Worm (Caenorhabditis elegans): ENCODE measurements around the gene lin-33.
A peak's percentile ranks its signal among the peaks of the same experiment; 100 is the strongest.

lin-33 gene

ce11 chrIV:5973947-5974495 is 43.6 kb downstream of the lin-33 start:
- TF ChIP-seq mdl-1 (tag; optimal IDR thresholded peaks at IDR 0.05) (peak in 1 of 2 experiments; percentile 3), nhr-12 (tag; optimal IDR thresholded peaks at IDR 0.05) (no peak), unc-98 (GFP tag; IDR thresholded peaks at IDR 0.05) (no peak), pag-3 (tag; optimal IDR thresholded peaks at IDR 0.05; ENCODE audit: borderline replicate concordance, insufficient read depth) (peak; percentile 94), egl-13 (tag; optimal IDR thresholded peaks at IDR 0.05) (peak; percentile 35), elt-2 (tag; optimal IDR thresholded peaks at IDR 0.05) (no peak), nhr-28 (tag; optimal IDR thresholded peaks at IDR 0.05) (no peak), unc-130 (tag; optimal IDR thresholded peaks at IDR 0.05) (no peak), C34B4.2 (tag; optimal IDR thresholded peaks at IDR 0.05) (no peak), snpc-4 (tag; optimal IDR thresholded peaks at IDR 0.05) (no peak), ztf-11 (tag; optimal IDR thresholded peaks at IDR 0.05) (peak in 1 of 2 experiments; percentile 28), nhr-76 (tag; optimal IDR thresholded peaks at IDR 0.05) (no peak), unc-62 (GFP tag; optimal IDR thresholded peaks at IDR 0.05) (no peak), C16A3.4 (tag; optimal IDR thresholded peaks at IDR 0.05) (no peak), fos-1 (tag; optimal IDR thresholded peaks at IDR 0.05) (no peak), sup-37 (GFP tag; optimal IDR thresholded peaks at IDR 0.05) (no peak), F16B12.6 (tag; optimal IDR thresholded peaks at IDR 0.05) (no peak), nhr-90 (tag; optimal IDR thresholded peaks at IDR 0.05; ENCODE audit: poor library complexity) (no peak), skn-1 (tag; optimal IDR thresholded peaks at IDR 0.05) (peak; percentile 8), ceh-82 (tag; optimal IDR thresholded peaks at IDR 0.05) (peak in 1 of 3 experiments; percentile 61), isw-1 (GFP tag; IDR thresholded peaks at IDR 0.05) (peak; percentile 58), fkh-10 (GFP tag; optimal IDR thresholded peaks at IDR 0.05) (peak; percentile 83), nhr-237 (tag; optimal IDR thresholded peaks at IDR 0.05) (no peak), fkh-8 (tag; optimal IDR thresholded peaks at IDR 0.05) (peak; percentile 68), lin-15B (tag; optimal IDR thresholded peaks at IDR 0.05) (no peak), ceh-88 (GFP tag; IDR thresholded peaks at IDR 0.05) (no peak), swsn-7 (tag; optimal IDR thresholded peaks at IDR 0.05) (peak; percentile 62), ceh-8 (GFP tag; optimal IDR thresholded peaks at IDR 0.05) (peak; percentile 42), mef-2 (tag; optimal IDR thresholded peaks at IDR 0.05) (peak; percentile 8), mab-9 (GFP tag; IDR thresholded peaks at IDR 0.05) (no peak), unc-86 (tag; optimal IDR thresholded peaks at IDR 0.05) (peak; percentile 42), irx-1 (tag; optimal IDR thresholded peaks at IDR 0.05) (peak; percentile 36), aha-1 (tag; optimal IDR thresholded peaks at IDR 0.05) (no peak), lsy-2 (tag; optimal IDR thresholded peaks at IDR 0.05) (peak; percentile 27 to 57), jun-1 (tag; optimal IDR thresholded peaks at IDR 0.05) (no peak), grh-1 (GFP tag; IDR thresholded peaks at IDR 0.05) (no peak), dsc-1 (tag; optimal IDR thresholded peaks at IDR 0.05) (peak; percentile 88), pqm-1 (tag; optimal IDR thresholded peaks at IDR 0.05) (no peak), snu-23 (GFP tag; optimal IDR thresholded peaks at IDR 0.05) (peak; percentile 60), nhr-77 (tag; optimal IDR thresholded peaks at IDR 0.05) (no peak), nhr-71 (tag; optimal IDR thresholded peaks at IDR 0.05) (peak; percentile 76), ama-1 (optimal IDR thresholded peaks at IDR 0.05) (no peak), nhr-47 (tag; optimal IDR thresholded peaks at IDR 0.05) (peak; percentile 65), efl-1 (optimal IDR thresholded peaks at IDR 0.05) (peak; percentile 40 to 47), efl-1 (GFP tag; optimal IDR thresholded peaks at IDR 0.05 in 1 of 2) (peak; percentile 30 to 85), egl-27 (tag; optimal IDR thresholded peaks at IDR 0.05) (no peak), aly-2 (tag; optimal IDR thresholded peaks at IDR 0.05) (peak; percentile 33), ces-1 (GFP tag; optimal IDR thresholded peaks at IDR 0.05) (no peak), lir-3 (tag; optimal IDR thresholded peaks at IDR 0.05; ENCODE audit: poor library complexity) (peak; percentile 36), nhr-84 (tag; optimal IDR thresholded peaks at IDR 0.05) (no peak), dpl-1 (GFP tag; optimal IDR thresholded peaks at IDR 0.05) (peak in 1 of 3 experiments; percentile 25), ztf-4 (tag; optimal IDR thresholded peaks at IDR 0.05) (peak; percentile 32), pax-3 (tag; optimal IDR thresholded peaks at IDR 0.05) (no peak)

Data from whole organism, L1 larva.